2 fruit fly cellular contexts compared by ENCODE assay signal in genomic region chr3L:16136819-16137553, dm6.
A peak's percentile ranks its signal among the peaks of the same experiment; 100 is the strongest.
TF ChIP-seq lines count a peak whose summit lies in the region.

No protein-coding gene starts in this region.

- no peak for TF ChIP-seq CTCF in whole organism, embryonic (GFP tag; optimal IDR thresholded peaks at IDR 0.05; lab: Kevin White, UChicago)

TF ChIP-seq in whole organism, adult, 20 proteins besides CTCF, POLR2A, EP300 and RAD21:
- TF ChIP-seq cic (GFP tag; optimal IDR thresholded peaks at IDR 0.05; lab: Kevin White, UChicago) (peak; percentile 41), CG12768 (GFP tag; optimal IDR thresholded peaks at IDR 0.05; lab: Kevin White, UChicago) (no peak), Clk (GFP tag; optimal IDR thresholded peaks at IDR 0.05; lab: Kevin White, UChicago) (no peak)
TF ChIP-seq in whole organism, adult: peak in this region for 1.

TF ChIP-seq in whole organism, embryonic, 481 proteins besides CTCF, POLR2A, EP300 and RAD21:
- TF ChIP-seq Ets65A (GFP tag; lab: Kevin White, UChicago) (peak; percentile 88), Hr78 (GFP tag; optimal IDR thresholded peaks at IDR 0.05; lab: Kevin White, UChicago) (peak in 1 of 2 experiments; percentile 6), p53 (GFP tag; optimal IDR thresholded peaks at IDR 0.05; lab: Kevin White, UChicago) (no peak), sens (GFP tag; lab: Kevin White, UChicago) (no peak), CG5180 (GFP tag; optimal IDR thresholded peaks at IDR 0.05; lab: Kevin White, UChicago) (no peak), CG2678 (tag; optimal IDR thresholded peaks at IDR 0.05; lab: Kevin White, UChicago) (no peak), CG7928 (GFP tag; optimal IDR thresholded peaks at IDR 0.05; lab: Kevin White, UChicago) (no peak), CG30020 (tag; optimal IDR thresholded peaks at IDR 0.05; lab: Kevin White, UChicago) (no peak), exex (tag; optimal IDR thresholded peaks at IDR 0.05; lab: Kevin White, UChicago) (peak; percentile 85), stc (GFP tag; IDR thresholded peaks at IDR 0.05; lab: Robert Waterston, UW) (no peak), Eip74EF (GFP tag; optimal IDR thresholded peaks at IDR 0.05; lab: Kevin White, UChicago) (no peak), CG15514 (GFP tag; optimal IDR thresholded peaks at IDR 0.05; lab: Kevin White, UChicago) (no peak), yki (optimal IDR thresholded peaks at IDR 0.05; lab: Kevin White, UChicago) (no peak), CG8924 (tag; optimal IDR thresholded peaks at IDR 0.05; lab: Kevin White, UChicago) (no peak), lola (GFP tag; optimal IDR thresholded peaks at IDR 0.05; lab: Kevin White, UChicago) (no peak), HLHmδ (GFP tag; optimal IDR thresholded peaks at IDR 0.05; lab: Kevin White, UChicago) (no peak), CG4730 (GFP tag; IDR thresholded peaks at IDR 0.05; lab: Robert Waterston, UW) (no peak), MBD-R2 (GFP tag; IDR thresholded peaks at IDR 0.05; lab: Robert Waterston, UW) (no peak), CG12744 (GFP tag; optimal IDR thresholded peaks at IDR 0.05; lab: Kevin White, UChicago) (no peak), hkb (optimal IDR thresholded peaks at IDR 0.05; lab: Kevin White, UChicago) (no peak), hkb (GFP tag; IDR thresholded peaks at IDR 0.05; lab: Robert Waterston, UW) (no peak), gsb (GFP tag; IDR thresholded peaks at IDR 0.05; lab: Robert Waterston, UW) (no peak), caup (GFP tag; optimal IDR thresholded peaks at IDR 0.05; lab: Kevin White, UChicago; ENCODE audit: severe bottlenecking) (peak; percentile 31), CG33213 (GFP tag; optimal IDR thresholded peaks at IDR 0.05; lab: Kevin White, UChicago) (no peak), CG10979 (tag; optimal IDR thresholded peaks at IDR 0.05; lab: Kevin White, UChicago) (no peak), CG10209 (GFP tag; optimal IDR thresholded peaks at IDR 0.05; lab: Kevin White, UChicago) (no peak), crol (GFP tag; IDR thresholded peaks at IDR 0.05; lab: Robert Waterston, UW) (no peak), Drgx (GFP tag; IDR thresholded peaks at IDR 0.05; lab: Robert Waterston, UW) (no peak), lab (GFP tag; optimal IDR thresholded peaks at IDR 0.05; lab: Kevin White, UChicago) (peak; percentile 23), CG18011 (GFP tag; optimal IDR thresholded peaks at IDR 0.05; lab: Kevin White, UChicago) (no peak), D19A (tag; optimal IDR thresholded peaks at IDR 0.05; lab: Kevin White, UChicago) (no peak), gcm (GFP tag; optimal IDR thresholded peaks at IDR 0.05; lab: Kevin White, UChicago) (no peak), Hr39 (optimal IDR thresholded peaks at IDR 0.05; lab: Kevin White, UChicago) (no peak), CG17385 (GFP tag; optimal IDR thresholded peaks at IDR 0.05; lab: Kevin White, UChicago) (no peak), HmgD (GFP tag; optimal IDR thresholded peaks at IDR 0.05; lab: Kevin White, UChicago) (no peak), slp2 (GFP tag; optimal IDR thresholded peaks at IDR 0.05; lab: Kevin White, UChicago) (no peak), Oli (tag; optimal IDR thresholded peaks at IDR 0.05; lab: Kevin White, UChicago) (no peak), CG14441 (GFP tag; IDR thresholded peaks at IDR 0.05; lab: Robert Waterston, UW) (0 out of 2 replicates have a peak, but pooled peaks have one; percentile 9), sd (tag; optimal IDR thresholded peaks at IDR 0.05; lab: Kevin White, UChicago) (peak; percentile 69), Optix (GFP tag; IDR thresholded peaks at IDR 0.05; lab: Robert Waterston, UW) (no peak), sens-2 (GFP tag; IDR thresholded peaks at IDR 0.05; lab: Robert Waterston, UW) (no peak), Poxn (GFP tag; IDR thresholded peaks at IDR 0.05; lab: Robert Waterston, UW) (no peak), Med (GFP tag; lab: Kevin White, UChicago) (peak; percentile 77), bcd (GFP tag; optimal IDR thresholded peaks at IDR 0.05; lab: Kevin White, UChicago) (no peak), chinmo (GFP tag; IDR thresholded peaks at IDR 0.05; lab: Robert Waterston, UW; ENCODE audit: partially characterized antibody) (0 out of 4 replicates have a peak, but pooled peaks have one; percentile 48), grn (GFP tag; optimal IDR thresholded peaks at IDR 0.05; lab: Kevin White, UChicago) (peak; percentile 33), CG18599 (GFP tag; optimal IDR thresholded peaks at IDR 0.05; lab: Kevin White, UChicago) (no peak), Kr (GFP tag; optimal IDR thresholded peaks at IDR 0.05; lab: Kevin White, UChicago) (no peak), unc-4 (GFP tag; IDR thresholded peaks at IDR 0.05; lab: Robert Waterston, UW; ENCODE audit: partially characterized antibody) (no peak), sug (tag; optimal IDR thresholded peaks at IDR 0.05; lab: Kevin White, UChicago) (peak; percentile 74), ham (GFP tag; IDR thresholded peaks at IDR 0.05; lab: Robert Waterston, UW) (no peak), CG3995 (GFP tag; optimal IDR thresholded peaks at IDR 0.05; lab: Kevin White, UChicago) (peak; percentile 9), Doc2 (GFP tag; IDR thresholded peaks at IDR 0.05; lab: Robert Waterston, UW) (no peak)
TF ChIP-seq in whole organism, embryonic: peak in this region for 12.
